Worm (Caenorhabditis elegans) whole organism, L1 larva: ENCODE data around the gene tbg-1.

Experiments
- ceh-82 ChIP-seq, 3 experiments: fragments of 150-350 bp in 1 of 3; sonication (generic microtip) in 2 of 3; optimal IDR thresholded peaks; 2 replicates each; lab custom pipeline; 2014 to 2017; ENCODE audit warnings: missing biosample characterization in 3 of 3, missing genetic modification characterization in 3 of 3
- dpl-1 ChIP-seq, 3 experiments: fragments of 150-350 bp in 2 of 3; sonication (generic microtip) in 1 of 3; optimal IDR thresholded peaks; 2 replicates each; lab custom pipeline; 2014 to 2017; ENCODE audit warnings: missing biosample characterization in 3 of 3, missing genetic modification characterization in 3 of 3, missing genetic modification reagents in 3 of 3
- fos-1 ChIP-seq: fragments of 150-350 bp; optimal IDR thresholded peaks from 2 replicates; lab custom pipeline; 2014; ENCODE audit warnings: missing biosample characterization, missing genetic modification characterization
- nhr-12 ChIP-seq: sonication (generic microtip); optimal IDR thresholded peaks from 2 replicates; lab custom pipeline; 2017; ENCODE audit warnings: missing biosample characterization, missing genetic modification characterization
- nhr-76 ChIP-seq: sonication (generic microtip); optimal IDR thresholded peaks from 2 replicates; lab custom pipeline; 2017; ENCODE audit warnings: missing biosample characterization, missing genetic modification characterization
- nhr-77 ChIP-seq: fragments of 150-350 bp; optimal IDR thresholded peaks from 2 replicates; lab custom pipeline; 2014; ENCODE audit warnings: missing biosample characterization, missing genetic modification characterization
- nhr-85 ChIP-seq: sonication (generic microtip); peaks from one replicate; lab custom pipeline; 2016; ENCODE audit warnings: missing genetic modification characterization, inconsistent platforms, missing compliant biosample characterization
- unc-130 ChIP-seq: fragments of 150-350 bp; optimal IDR thresholded peaks from 2 replicates; lab custom pipeline; 2017; ENCODE audit warnings: missing biosample characterization, missing genetic modification characterization, inconsistent platforms
- unc-62 ChIP-seq: fragments of 150-350 bp; optimal IDR thresholded peaks from 2 replicates; lab custom pipeline; 2014; ENCODE audit warnings: missing biosample characterization, missing genetic modification reagents, missing genetic modification characterization

DNA sequence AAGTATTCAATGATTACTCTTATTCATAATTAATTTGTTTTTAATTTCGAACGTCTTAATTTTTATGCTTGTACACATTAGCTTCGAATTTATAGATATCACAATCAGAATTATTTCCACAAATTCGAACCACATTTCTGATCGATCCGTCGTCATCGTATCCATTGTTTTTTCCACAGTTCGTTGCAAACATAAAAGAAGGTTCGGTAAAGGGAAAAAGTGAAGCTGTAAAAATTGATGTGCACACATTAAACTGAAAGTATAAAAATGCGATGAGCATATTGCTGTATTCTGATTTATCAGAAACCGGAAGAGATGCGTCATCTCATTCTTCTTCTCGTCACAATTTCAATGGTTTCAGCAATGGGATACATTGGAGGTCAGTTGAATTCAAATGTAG, 31.9 kb downstream of the tbg-1 start, which contains the start of gene C48B4.12:
- TF ChIP-seq unc-62 (GFP tag; lab: Kevin White, UChicago): no peak
- TF ChIP-seq nhr-12 (tag; lab: Kevin White, UChicago): no peak
- no peak for TF ChIP-seq nhr-85 (tag; lab: Kevin White, UChicago)
- TF ChIP-seq nhr-76 (tag; lab: Kevin White, UChicago): no peak
- no peak for TF ChIP-seq nhr-77 (tag; lab: Kevin White, UChicago)
- no peak for TF ChIP-seq ceh-82 (tag; optimal IDR thresholded peaks at IDR 0.05; lab: Kevin White, UChicago)
- TF ChIP-seq unc-130 (tag; lab: Kevin White, UChicago): no peak
- no peak for TF ChIP-seq fos-1 (tag; lab: Kevin White, UChicago)
- no peak for TF ChIP-seq dpl-1 (GFP tag; optimal IDR thresholded peaks at IDR 0.05; lab: Kevin White, UChicago)
